Worm (Caenorhabditis elegans): ENCODE measurements around the gene clec-80.

clec-80 gene

DNA sequence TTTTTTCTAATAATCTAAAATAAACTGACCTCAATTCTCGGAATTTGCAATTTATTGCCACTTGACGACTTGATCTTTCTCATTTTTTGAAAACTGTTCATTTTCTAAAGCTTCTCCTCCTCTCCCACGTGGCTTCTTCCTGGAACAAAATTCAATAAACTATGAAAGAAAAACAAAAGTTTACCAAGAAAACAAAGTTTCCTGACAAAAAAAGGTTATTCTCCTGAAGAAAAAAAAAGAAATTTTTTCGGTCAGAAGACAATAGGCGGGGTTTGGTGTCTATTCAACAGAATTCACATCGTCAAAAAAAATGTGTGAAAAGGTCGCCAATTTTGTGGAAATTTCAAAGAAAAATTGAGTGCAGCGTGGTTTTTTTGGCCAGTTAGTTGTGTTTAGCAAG is 41.2 kb downstream of the clec-80 start, which contains the start of gene Y54G2A.16:
TSS of gene Y54G2A.16 (minus strand) at position 101 of the 400 bp plus-strand sequence.
- TF ChIP-seq ztf-23 (GFP tag; IDR thresholded peaks at IDR 0.05): no peak
